Fruit fly (Drosophila melanogaster): ENCODE data around the gene CG44227.

CG44227 gene

DNA sequence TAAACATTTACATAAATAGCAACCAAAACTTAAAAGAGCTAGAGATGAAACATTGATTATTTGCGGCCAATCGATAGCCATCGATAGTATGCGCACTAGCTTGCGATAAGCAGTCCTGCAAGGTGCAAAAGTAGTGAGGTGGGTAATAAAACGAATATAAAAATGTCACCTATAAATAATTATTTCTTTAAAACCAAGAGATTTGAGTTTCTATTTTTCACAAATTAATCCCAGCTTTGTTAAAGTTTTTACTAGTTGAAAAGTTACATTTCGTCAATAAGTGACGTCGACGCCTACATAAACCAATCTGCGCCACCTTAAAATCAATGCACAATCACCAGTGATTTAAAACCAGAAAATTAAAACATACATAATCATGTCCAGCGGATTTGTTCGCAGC is 34.2 kb downstream of the CG44227 start, which contains the start of the genes Mkk4 and SLIRP2 (continued):
- TF ChIP-seq CG2678 (tag; optimal IDR thresholded peaks at IDR 0.05) = peak; percentile 99
- peak; percentile 99 for TF ChIP-seq az2 (GFP tag; optimal IDR thresholded peaks at IDR 0.05)
- peak; percentile 99 for TF ChIP-seq Max (GFP tag; optimal IDR thresholded peaks at IDR 0.05)
- TF ChIP-seq Opbp (GFP tag; IDR thresholded peaks at IDR 0.05; ENCODE audit: partially characterized antibody) = peak; percentile 82
- peak; percentile 93 for TF ChIP-seq CG8281 (tag; optimal IDR thresholded peaks at IDR 0.05)
- TF ChIP-seq Sin3A (optimal IDR thresholded peaks at IDR 0.05) = peak; percentile 86
- peak; percentile 97 for TF ChIP-seq CG6854 (GFP tag; optimal IDR thresholded peaks at IDR 0.05)
- peak; percentile 97 for TF ChIP-seq CG16779 (GFP tag; IDR thresholded peaks at IDR 0.05)
- peak; percentile 92 for TF ChIP-seq luna (GFP tag; optimal IDR thresholded peaks at IDR 0.05)
- peak; percentile 99 for TF ChIP-seq Ptx1 (GFP tag; IDR thresholded peaks at IDR 0.05)
- TF ChIP-seq Dip3 (GFP tag; optimal IDR thresholded peaks at IDR 0.05) = peak; percentile 99
- TF ChIP-seq fu2 (GFP tag; optimal IDR thresholded peaks at IDR 0.05) = peak; percentile 99
- peak; percentile 92 for TF ChIP-seq exex (tag; optimal IDR thresholded peaks at IDR 0.05)
- peak; percentile 97 for TF ChIP-seq btn (GFP tag; optimal IDR thresholded peaks at IDR 0.05)
- TF ChIP-seq TFAM (GFP tag; optimal IDR thresholded peaks at IDR 0.05) = peak; percentile 93
- no peak for TF ChIP-seq CG1832 (GFP tag; optimal IDR thresholded peaks at IDR 0.05)
- peak; percentile 98 for TF ChIP-seq CG2202 (tag; optimal IDR thresholded peaks at IDR 0.05)
- peak; percentile 93 for TF ChIP-seq Myb (GFP tag; optimal IDR thresholded peaks at IDR 0.05)
- peak; percentile 98 for TF ChIP-seq dati (GFP tag; IDR thresholded peaks at IDR 0.05)
- peak; percentile 75; the same call in 1 of the 4 replicates for TF ChIP-seq chinmo (GFP tag; IDR thresholded peaks at IDR 0.05; ENCODE audit: partially characterized antibody)
- peak; percentile 95 for TF ChIP-seq sd (tag; optimal IDR thresholded peaks at IDR 0.05)
- TF ChIP-seq Bteb2 (GFP tag; optimal IDR thresholded peaks at IDR 0.05) = peak; percentile 99
- TF ChIP-seq Trl (optimal IDR thresholded peaks at IDR 0.05) = no peak
- TF ChIP-seq Trl (GFP tag; optimal IDR thresholded peaks at IDR 0.05) = peak; percentile 99
- TF ChIP-seq bcd (GFP tag; optimal IDR thresholded peaks at IDR 0.05) = peak; percentile 99
- peak; percentile 97 for TF ChIP-seq dimm (GFP tag; IDR thresholded peaks at IDR 0.05)
- peak; percentile 98 for TF ChIP-seq NK7.1 (GFP tag; optimal IDR thresholded peaks at IDR 0.05)
- peak; percentile 99 for TF ChIP-seq Sox102F (GFP tag; optimal IDR thresholded peaks at IDR 0.05)
- TF ChIP-seq fd102C (GFP tag; optimal IDR thresholded peaks at IDR 0.05) = peak; percentile 95
- peak; percentile 98 for TF ChIP-seq CG9215 (GFP tag; IDR thresholded peaks at IDR 0.05)
- TF ChIP-seq Oli (tag; optimal IDR thresholded peaks at IDR 0.05) = peak; percentile 99
- peak; percentile 98 for TF ChIP-seq grau (tag; optimal IDR thresholded peaks at IDR 0.05)
- peak; percentile 93 for TF ChIP-seq CG4707 (GFP tag; optimal IDR thresholded peaks at IDR 0.05)
- TF ChIP-seq eyg (GFP tag; optimal IDR thresholded peaks at IDR 0.05) = peak; percentile 98
- TF ChIP-seq bowl (GFP tag; IDR thresholded peaks at IDR 0.05) = peak; percentile 97
- TF ChIP-seq CG10366 (GFP tag; IDR thresholded peaks at IDR 0.05) = peak; percentile 99
- TF ChIP-seq unc-4 (GFP tag; IDR thresholded peaks at IDR 0.05; ENCODE audit: partially characterized antibody) = peak; percentile 82
- TF ChIP-seq CG2712 (tag; optimal IDR thresholded peaks at IDR 0.05) = peak; percentile 99
- peak; percentile 99 for TF ChIP-seq Mrtf (GFP tag; IDR thresholded peaks at IDR 0.05)
- TF ChIP-seq wdn (GFP tag; IDR thresholded peaks at IDR 0.05) = peak; percentile 98
- peak; percentile 99 for TF ChIP-seq CG4404 (GFP tag; IDR thresholded peaks at IDR 0.05)
- TF ChIP-seq CG2889 (GFP tag; IDR thresholded peaks at IDR 0.05) = peak; percentile 98
- TF ChIP-seq CG3995 (GFP tag; optimal IDR thresholded peaks at IDR 0.05) = peak; percentile 89
- TF ChIP-seq Lpt (GFP tag; optimal IDR thresholded peaks at IDR 0.05) = no peak
- no peak for TF ChIP-seq lov (optimal IDR thresholded peaks at IDR 0.05)
- peak; percentile 99 for TF ChIP-seq lov (GFP tag; IDR thresholded peaks at IDR 0.05)
- peak; percentile 98 for TF ChIP-seq HHEX (GFP tag; optimal IDR thresholded peaks at IDR 0.05)
- peak; percentile 95 for TF ChIP-seq corto (GFP tag; optimal IDR thresholded peaks at IDR 0.05)
- TF ChIP-seq CG9727 (GFP tag; optimal IDR thresholded peaks at IDR 0.05) = peak; percentile 99
- peak; percentile 98 for TF ChIP-seq CG1233 (GFP tag; optimal IDR thresholded peaks at IDR 0.05)
- TF ChIP-seq CG13624 (GFP tag; optimal IDR thresholded peaks at IDR 0.05) = peak; percentile 99
- peak; percentile 97 for TF ChIP-seq CG1529 (GFP tag; optimal IDR thresholded peaks at IDR 0.05)
